Fruit fly (Drosophila melanogaster): ENCODE data around the gene CG18259.

Gene CG18259

DNA sequence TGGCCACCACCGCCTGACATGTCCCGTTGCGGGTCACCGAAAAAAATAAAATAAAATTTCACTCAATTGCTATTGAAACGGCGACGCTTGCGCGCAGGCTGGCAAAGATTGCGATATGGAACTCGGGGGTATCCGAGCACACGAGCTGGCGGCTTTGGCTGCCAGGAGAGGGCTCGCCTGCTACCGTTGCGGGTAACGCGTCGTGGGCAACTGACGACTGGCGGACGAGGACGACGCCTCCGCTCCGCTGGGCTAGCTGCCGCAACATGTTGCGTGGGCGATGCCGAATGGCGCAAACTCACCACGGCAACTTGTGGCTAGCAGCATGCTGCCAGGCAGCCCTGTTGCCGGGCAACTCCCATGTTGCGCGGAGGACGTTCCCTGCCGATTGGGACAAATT lies 9.5 kb downstream of the CG18259 start, which contains the start of gene CCKLR-17D3 (continued):
- no peak for TF ChIP-seq CG9817 (tag; optimal IDR thresholded peaks at IDR 0.05)
- TF ChIP-seq CG18262 (tag; optimal IDR thresholded peaks at IDR 0.05) = no peak
- TF ChIP-seq PHDP (tag; optimal IDR thresholded peaks at IDR 0.05) = no peak
- TF ChIP-seq CG8290 (GFP tag; optimal IDR thresholded peaks at IDR 0.05) = no peak
- TF ChIP-seq CG8290 (tag; optimal IDR thresholded peaks at IDR 0.05) = peak in 1 of 2 experiments; percentile 23
- no peak for TF ChIP-seq pb (GFP tag; optimal IDR thresholded peaks at IDR 0.05)
- peak; percentile 29; the same call in 1 of the 2 replicates for TF ChIP-seq CG42726 (GFP tag; IDR thresholded peaks at IDR 0.05; ENCODE audit: partially characterized antibody)
- TF ChIP-seq CG10979 (tag; optimal IDR thresholded peaks at IDR 0.05) = no peak
- no peak for TF ChIP-seq Fer1 (GFP tag; optimal IDR thresholded peaks at IDR 0.05)
- TF ChIP-seq CG18011 (GFP tag; optimal IDR thresholded peaks at IDR 0.05) = no peak
- peak; percentile 2 for TF ChIP-seq Mad (GFP tag; optimal IDR thresholded peaks at IDR 0.05)
- peak; percentile 88 for TF ChIP-seq Deaf1 (tag; optimal IDR thresholded peaks at IDR 0.05)
- no peak for TF ChIP-seq kay (GFP tag; optimal IDR thresholded peaks at IDR 0.05)

DNA sequence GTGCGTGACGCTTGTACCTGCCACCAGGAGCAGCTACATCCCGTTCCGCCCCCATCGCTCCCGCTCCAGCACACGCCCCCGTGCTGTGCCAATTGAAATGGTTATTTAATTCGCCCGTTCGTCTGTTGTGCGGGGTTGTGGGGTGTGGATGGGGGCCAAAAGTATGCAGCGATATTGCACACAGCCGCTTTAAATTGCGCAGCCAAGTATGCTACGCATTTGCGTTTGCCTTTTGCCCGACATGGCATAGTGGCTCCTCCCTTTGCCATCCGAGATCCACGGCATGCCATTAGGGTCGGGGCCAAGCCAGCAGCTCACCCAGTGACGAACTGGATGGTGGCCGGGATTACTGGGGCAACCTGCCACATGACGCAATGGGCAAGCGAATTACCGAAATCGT lies 11.3 kb downstream of the CG18259 start:
- TF ChIP-seq CG8290 (GFP tag; optimal IDR thresholded peaks at IDR 0.05) (no peak), CG8290 (tag; optimal IDR thresholded peaks at IDR 0.05) (peak in 1 of 2 experiments; percentile 37), ind (GFP tag; optimal IDR thresholded peaks at IDR 0.05) (no peak), lola (GFP tag; optimal IDR thresholded peaks at IDR 0.05) (peak in 1 of 3 experiments; percentile 46), CG11504 (tag; optimal IDR thresholded peaks at IDR 0.05) (peak; percentile 20), CG14965 (GFP tag; optimal IDR thresholded peaks at IDR 0.05; ENCODE audit: borderline replicate concordance) (no peak), sens (GFP tag) (peak; percentile 44), CG2199 (GFP tag; IDR thresholded peaks at IDR 0.05) (peak; percentile 86), Opbp (GFP tag; IDR thresholded peaks at IDR 0.05; ENCODE audit: partially characterized antibody) (peak; percentile 43; the same call in 1 of the 3 replicates), CTCF (GFP tag; optimal IDR thresholded peaks at IDR 0.05) (peak; percentile 44), CG17612 (GFP tag; IDR thresholded peaks at IDR 0.05) (peak; percentile 52; the same call in 1 of the 2 replicates), Hr51 (GFP tag; optimal IDR thresholded peaks at IDR 0.05) (no peak), crol (GFP tag; IDR thresholded peaks at IDR 0.05) (peak; percentile 73), Med (GFP tag) (peak; percentile 61), Aef1 (GFP tag; IDR thresholded peaks at IDR 0.05) (no peak), ci (GFP tag; IDR thresholded peaks at IDR 0.05) (0 out of 3 replicates have a peak, but pooled peaks have one; percentile 33), HmgZ (tag; optimal IDR thresholded peaks at IDR 0.05) (peak; percentile 27), Hand (GFP tag; optimal IDR thresholded peaks at IDR 0.05) (no peak), CG13287 (GFP tag; IDR thresholded peaks at IDR 0.05; ENCODE audit: partially characterized antibody) (0 out of 2 replicates have a peak, but pooled peaks have one; percentile 10), dpn (GFP tag; optimal IDR thresholded peaks at IDR 0.05) (no peak), CG11456 (GFP tag; IDR thresholded peaks at IDR 0.05) (0 out of 3 replicates have a peak, but pooled peaks have one; percentile 35), CG30403 (GFP tag; optimal IDR thresholded peaks at IDR 0.05) (no peak), slbo (GFP tag; IDR thresholded peaks at IDR 0.05) (0 out of 2 replicates have a peak, but pooled peaks have one; percentile 15), MBD-R2 (GFP tag; IDR thresholded peaks at IDR 0.05) (peak; percentile 12; the same call in 1 of the 2 replicates), CG8478 (optimal IDR thresholded peaks at IDR 0.05) (peak; percentile 48)

DNA sequence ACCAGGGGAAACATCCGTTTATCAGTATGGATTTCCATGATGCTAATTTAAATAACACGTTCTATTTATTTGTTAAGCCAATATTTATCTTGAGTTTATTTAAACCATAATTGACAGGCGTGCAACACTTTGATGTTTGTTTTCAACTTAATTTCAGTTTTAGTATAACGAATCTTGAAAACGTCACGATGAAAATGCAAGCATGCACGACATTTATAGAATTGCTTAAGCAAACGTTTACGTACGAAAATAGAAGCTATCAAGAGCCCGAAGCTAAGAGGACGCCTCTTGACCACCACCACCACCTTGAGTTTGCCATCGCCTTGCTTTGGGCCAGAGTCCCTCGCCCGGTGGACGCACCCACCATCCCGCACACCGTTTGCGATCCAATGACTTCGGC lies 11.9 kb downstream of the CG18259 start:
- TF ChIP-seq dysf (GFP tag; IDR thresholded peaks at IDR 0.05) (no peak), CG2199 (GFP tag; IDR thresholded peaks at IDR 0.05) (peak; percentile 99)

DNA sequence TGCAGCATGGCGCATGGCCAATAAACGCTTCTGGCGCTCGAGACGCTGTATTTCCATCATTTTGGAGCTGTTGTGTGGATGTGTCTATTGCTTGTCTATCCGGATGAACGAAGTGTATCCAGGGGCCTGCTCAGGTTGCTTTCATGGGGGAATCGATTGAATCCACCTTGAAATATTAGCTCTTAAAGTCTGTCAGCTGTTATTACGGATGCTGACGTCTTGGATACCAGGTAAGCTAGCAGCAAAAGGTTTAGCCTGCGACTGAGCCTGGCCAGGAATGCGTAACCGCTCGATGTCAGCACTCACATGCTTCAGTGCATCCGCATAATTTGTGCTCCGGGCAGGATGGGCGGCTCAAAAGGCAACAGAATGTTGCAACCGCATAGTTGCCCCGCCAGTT lies 35.1 kb downstream of the CG18259 start, which contains the start of gene CG12609:
CG12609 (minus strand) TSS at position 101 of the 400 bp plus-strand sequence.
- TF ChIP-seq CG5180 (GFP tag; optimal IDR thresholded peaks at IDR 0.05) (no peak), CG9437 (GFP tag; optimal IDR thresholded peaks at IDR 0.05) (no peak), CG17612 (GFP tag; IDR thresholded peaks at IDR 0.05) (no peak), Trl (optimal IDR thresholded peaks at IDR 0.05) (no peak), Trl (GFP tag; optimal IDR thresholded peaks at IDR 0.05) (no peak)

All from whole organism, embryonic.